Fruit fly (Drosophila melanogaster) whole organism, embryonic: ENCODE data around the gene Drs.

Experiments
- Blimp-1 ChIP-seq: fragments of 200-800 bp; sonication (Bioruptor generic); optimal IDR thresholded peaks from 3 replicates; lab custom pipeline; 2018; ENCODE audit warnings: missing biosample characterization, missing genetic modification characterization, mild to moderate bottlenecking, moderate library complexity, missing genetic modification reagents
- CG10654 ChIP-seq: fragments of 200-800 bp; sonication (Bioruptor generic); optimal IDR thresholded peaks from 2 replicates; lab custom pipeline; 2016; ENCODE audit warnings: missing biosample characterization, missing genetic modification characterization
- CG2199 ChIP-seq: fragments of 200-800 bp; sonication (Bioruptor generic); IDR thresholded peaks from 3 replicates; pipeline ENCODE4 v1.3.6; 2022; ENCODE audit warnings: missing biosample characterization, missing genetic modification characterization
- CG2202 ChIP-seq: fragments of 200-800 bp; sonication (Bioruptor generic); optimal IDR thresholded peaks from 2 replicates; lab custom pipeline; 2018; ENCODE audit warnings: missing biosample characterization, mild to moderate bottlenecking, missing genetic modification characterization
- CG2712 ChIP-seq: fragments of 200-800 bp; optimal IDR thresholded peaks from 3 replicates; lab custom pipeline; 2019; ENCODE audit warnings: missing biosample characterization, mild to moderate bottlenecking, missing genetic modification characterization, moderate library complexity
- CG31441 ChIP-seq: fragments of 200-800 bp; sonication (Bioruptor generic); IDR thresholded peaks from 2 replicates; pipeline ENCODE4 v1.3.6; 2022; ENCODE audit warnings: missing biosample characterization, missing genetic modification characterization
- CG3281 ChIP-seq: fragments of 200-800 bp; sonication (Bioruptor generic); optimal IDR thresholded peaks from 3 replicates; lab custom pipeline; 2017; ENCODE audit warnings: missing biosample characterization, mild to moderate bottlenecking, missing genetic modification characterization
- CG3847 ChIP-seq: fragments of 200-800 bp; sonication (Bioruptor generic); IDR thresholded peaks from 2 replicates; pipeline ENCODE4 v1.3.6; 2022; ENCODE audit warnings: missing biosample characterization, missing genetic modification characterization
- CG43689 ChIP-seq: fragments of 200-800 bp; sonication (Bioruptor generic); IDR thresholded peaks from 2 replicates; pipeline ENCODE4 v1.3.6; 2022; ENCODE audit warnings: missing biosample characterization, missing genetic modification characterization
- CG4424 ChIP-seq: fragments of 200-800 bp; sonication (Bioruptor generic); optimal IDR thresholded peaks from 3 replicates; lab custom pipeline; 2016; ENCODE audit warnings: missing biosample characterization, missing genetic modification characterization
- CG4730 ChIP-seq: fragments of 200-800 bp; sonication (Bioruptor generic); IDR thresholded peaks from 2 replicates; pipeline ENCODE4 v1.3.6; 2022; ENCODE audit warnings: missing biosample characterization, missing genetic modification characterization
- CG4820 ChIP-seq: fragments of 200-800 bp; sonication (Bioruptor generic); optimal IDR thresholded peaks from 3 replicates; lab custom pipeline; 2016; ENCODE audit warnings: missing biosample characterization, missing genetic modification characterization
- CG4854 ChIP-seq: fragments of 200-800 bp; sonication (Bioruptor generic); optimal IDR thresholded peaks from 2 replicates; lab custom pipeline; 2016; ENCODE audit warnings: missing biosample characterization, missing genetic modification characterization, inconsistent platforms
- CG6654 ChIP-seq: fragments of 200-800 bp; sonication (Bioruptor generic); optimal IDR thresholded peaks from 2 replicates; lab custom pipeline; 2017; ENCODE audit warnings: missing biosample characterization, mild to moderate bottlenecking, missing genetic modification characterization
- CG7271 ChIP-seq: fragments of 200-800 bp; sonication (Bioruptor generic); optimal IDR thresholded peaks from 2 replicates; lab custom pipeline; 2018; ENCODE audit warnings: missing biosample characterization, mild to moderate bottlenecking, missing genetic modification characterization, moderate library complexity
- CG7556 ChIP-seq: fragments of 200-800 bp; sonication (Bioruptor generic); optimal IDR thresholded peaks from 2 replicates; lab custom pipeline; 2017; ENCODE audit warnings: missing biosample characterization, mild to moderate bottlenecking, missing genetic modification characterization
- CG8478 ChIP-seq: fragments of >200 bp; optimal IDR thresholded peaks from 2 replicates; lab custom pipeline; 2018
- CG8924 ChIP-seq: fragments of 200-800 bp; optimal IDR thresholded peaks from 3 replicates; lab custom pipeline; 2019; ENCODE audit warnings: missing biosample characterization, mild to moderate bottlenecking, missing genetic modification characterization, moderate library complexity
- Dad ChIP-seq: fragments of 200-800 bp; sonication (Bioruptor generic); optimal IDR thresholded peaks from 3 replicates; lab custom pipeline; 2016; ENCODE audit warnings: missing biosample characterization, missing genetic modification characterization
- Dbx ChIP-seq: fragments of 200-800 bp; sonication (Bioruptor generic); IDR thresholded peaks from 3 replicates; pipeline ENCODE4 v1.3.6; 2022; ENCODE audit warnings: missing biosample characterization, missing genetic modification characterization
- Doc3 ChIP-seq: fragments of 200-800 bp; sonication (Bioruptor generic); IDR thresholded peaks from 3 replicates; pipeline ENCODE4 v1.3.6; 2022; ENCODE audit warnings: missing biosample characterization, missing genetic modification characterization; ENCODE audit not compliant: partially characterized antibody
- Eip74EF ChIP-seq, 2 experiments: fragments of 200-800 bp in 1 of 2; fragments of >200 bp in 1 of 2; sonication (Bioruptor generic) in 1 of 2; optimal IDR thresholded peaks; 2 replicates each; lab custom pipeline; 2017 to 2019; ENCODE audit warnings: missing biosample characterization in 2 of 2, missing genetic modification characterization in 2 of 2, mild to moderate bottlenecking in 1 of 2, moderate library complexity in 1 of 2
- Fer1 ChIP-seq: fragments of 200-800 bp; sonication (Bioruptor generic); optimal IDR thresholded peaks from 2 replicates; lab custom pipeline; 2017; ENCODE audit warnings: missing biosample characterization, mild to moderate bottlenecking, missing genetic modification characterization
- MTF-1 ChIP-seq: fragments of 200-800 bp; sonication (Bioruptor generic); optimal IDR thresholded peaks from 2 replicates; lab custom pipeline; 2018; ENCODE audit warnings: missing biosample characterization, mild to moderate bottlenecking, missing genetic modification characterization, borderline replicate concordance
- NfI ChIP-seq: fragments of 200-800 bp; sonication (Bioruptor generic); optimal IDR thresholded peaks from 3 replicates; lab custom pipeline; 2018; ENCODE audit warnings: missing biosample characterization, mild to moderate bottlenecking, missing genetic modification characterization, moderate library complexity
- Sin3A ChIP-seq: fragments of >200 bp; optimal IDR thresholded peaks from 2 replicates; lab custom pipeline; 2018
- Ssrp ChIP-seq: fragments of 200-800 bp; sonication (Bioruptor generic); optimal IDR thresholded peaks from 2 replicates; lab custom pipeline; 2018; ENCODE audit warnings: missing biosample characterization, mild to moderate bottlenecking, missing genetic modification characterization, moderate library complexity
- TFAM ChIP-seq: fragments of 200-800 bp; sonication (Bioruptor generic); optimal IDR thresholded peaks from 2 replicates; lab custom pipeline; 2017; ENCODE audit warnings: missing biosample characterization, missing genetic modification characterization, inconsistent platforms
- YL-1 ChIP-seq: fragments of 200-800 bp; sonication (Bioruptor generic); optimal IDR thresholded peaks from 3 replicates; lab custom pipeline; 2017; ENCODE audit warnings: missing biosample characterization, mild to moderate bottlenecking, missing genetic modification characterization
- abd-A ChIP-seq: fragments of 200-800 bp; sonication (Bioruptor generic); optimal IDR thresholded peaks from 3 replicates; lab custom pipeline; 2019; ENCODE audit warnings: missing biosample characterization, mild to moderate bottlenecking, missing genetic modification characterization, moderate library complexity
- bowl ChIP-seq: fragments of 200-800 bp; sonication (Bioruptor generic); IDR thresholded peaks from 2 replicates; pipeline ENCODE4 v1.3.6; 2022; ENCODE audit warnings: missing biosample characterization, missing genetic modification characterization
- cas ChIP-seq: fragments of 200-800 bp; sonication (Bioruptor generic); IDR thresholded peaks from 2 replicates; pipeline ENCODE4 v1.3.6; 2022; ENCODE audit warnings: missing biosample characterization, missing genetic modification characterization
- cato ChIP-seq: fragments of 200-800 bp; sonication (Bioruptor generic); optimal IDR thresholded peaks from 2 replicates; lab custom pipeline; 2016; ENCODE audit warnings: missing biosample characterization, missing genetic modification characterization, borderline replicate concordance
- chn ChIP-seq: fragments of 200-800 bp; sonication (Bioruptor generic); optimal IDR thresholded peaks from 2 replicates; lab custom pipeline; 2016; ENCODE audit warnings: missing biosample characterization, missing genetic modification characterization
- corto ChIP-seq: fragments of 200-800 bp; sonication (Bioruptor generic); optimal IDR thresholded peaks from 2 replicates; lab custom pipeline; 2016; ENCODE audit warnings: missing biosample characterization, mild to moderate bottlenecking, missing genetic modification characterization, moderate library complexity
- crc ChIP-seq: fragments of 200-800 bp; sonication (Bioruptor generic); optimal IDR thresholded peaks from 2 replicates; lab custom pipeline; 2016; ENCODE audit warnings: missing biosample characterization, missing genetic modification characterization
- cwo ChIP-seq: fragments of 200-800 bp; sonication (Bioruptor generic); optimal IDR thresholded peaks from 3 replicates; lab custom pipeline; 2017; ENCODE audit warnings: missing biosample characterization, missing genetic modification characterization, mild to moderate bottlenecking, moderate library complexity, missing genetic modification reagents
- dati ChIP-seq: fragments of 200-800 bp; sonication (Bioruptor generic); IDR thresholded peaks from 2 replicates; pipeline ENCODE4 v1.3.6; 2022; ENCODE audit warnings: missing biosample characterization, missing genetic modification characterization
- gsb ChIP-seq: fragments of 200-800 bp; sonication (Bioruptor generic); IDR thresholded peaks from 2 replicates; pipeline ENCODE4 v1.3.6; 2022; ENCODE audit warnings: missing biosample characterization, missing genetic modification characterization
- jing ChIP-seq: fragments of 200-800 bp; sonication (Bioruptor generic); optimal IDR thresholded peaks from 2 replicates; lab custom pipeline; 2018; ENCODE audit warnings: missing biosample characterization, mild to moderate bottlenecking, missing genetic modification characterization
- ken ChIP-seq: fragments of 200-800 bp; sonication (Bioruptor generic); IDR thresholded peaks from 3 replicates; pipeline ENCODE4 v1.3.6; 2022; ENCODE audit warnings: missing biosample characterization, missing genetic modification characterization
- klu ChIP-seq: fragments of 200-800 bp; sonication (Bioruptor generic); IDR thresholded peaks from 2 replicates; pipeline ENCODE4 v1.3.6; 2022; ENCODE audit warnings: missing biosample characterization, missing genetic modification characterization
- oc ChIP-seq: fragments of 200-800 bp; sonication (Bioruptor generic); optimal IDR thresholded peaks from 2 replicates; lab custom pipeline; 2018; ENCODE audit warnings: missing biosample characterization, mild to moderate bottlenecking, missing genetic modification characterization, moderate library complexity
- onecut ChIP-seq: fragments of 200-800 bp; sonication (Bioruptor generic); IDR thresholded peaks from 2 replicates; pipeline ENCODE4 v1.3.6; 2022; ENCODE audit warnings: missing biosample characterization, missing genetic modification characterization
- psq ChIP-seq: fragments of 200-800 bp; sonication (Bioruptor generic); optimal IDR thresholded peaks from 2 replicates; lab custom pipeline; 2017; ENCODE audit warnings: missing biosample characterization, missing genetic modification characterization
- pum ChIP-seq: fragments of 200-800 bp; sonication (Bioruptor generic); optimal IDR thresholded peaks from 2 replicates; lab custom pipeline; 2016; ENCODE audit warnings: missing biosample characterization, missing genetic modification characterization
- sd ChIP-seq: fragments of 200-800 bp; sonication (Bioruptor generic); optimal IDR thresholded peaks from 3 replicates; lab custom pipeline; 2018; ENCODE audit warnings: missing biosample characterization, mild to moderate bottlenecking, missing genetic modification characterization, moderate library complexity
- seq ChIP-seq: fragments of 200-800 bp; sonication (Bioruptor generic); IDR thresholded peaks from 2 replicates; pipeline ENCODE4 v1.3.6; 2022; ENCODE audit warnings: missing biosample characterization, missing genetic modification characterization
- sna ChIP-seq: fragments of 200-800 bp; sonication (Bioruptor generic); IDR thresholded peaks from 2 replicates; pipeline ENCODE4 v1.3.6; 2022; ENCODE audit warnings: missing biosample characterization, missing genetic modification characterization; ENCODE audit not compliant: partially characterized antibody
- tx ChIP-seq: fragments of 200-800 bp; sonication (Bioruptor generic); optimal IDR thresholded peaks from 2 replicates; lab custom pipeline; 2016; ENCODE audit warnings: missing biosample characterization, missing genetic modification characterization
- usp ChIP-seq: fragments of >200 bp; optimal IDR thresholded peaks from 2 replicates; lab custom pipeline; 2017; ENCODE audit warnings: missing biosample characterization, missing genetic modification characterization

The Drs gene

DNA sequence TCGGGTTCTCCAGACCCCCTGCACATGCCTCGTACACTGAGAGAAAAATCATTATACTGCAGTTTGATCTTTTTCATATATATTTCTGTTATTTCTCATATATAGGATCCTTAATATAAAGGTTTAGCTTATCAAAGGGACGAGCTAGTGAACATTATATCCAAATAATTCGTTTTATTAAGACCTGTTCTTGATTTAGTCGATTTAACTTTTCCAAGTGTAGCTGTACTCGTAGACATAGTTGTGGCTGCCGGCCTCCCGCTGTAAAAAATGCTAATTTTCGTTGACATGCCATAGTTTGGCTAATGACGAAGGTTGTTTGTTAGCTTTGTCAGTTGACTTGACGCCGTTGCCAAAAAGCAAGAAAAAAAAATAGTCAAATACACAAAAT lies 13.1 kb downstream of the Drs start (continued):
- TF ChIP-seq jing, result peak; percentile 65
- peak; percentile 40 for TF ChIP-seq crc (GFP tag; lab: Kevin White, UChicago)
- TF ChIP-seq bowl, result 0 out of 2 replicates have a peak, but pooled peaks have one; percentile 46
- TF ChIP-seq CG7556 (GFP tag; lab: Kevin White, UChicago), result peak; percentile 87
- TF ChIP-seq CG6654, result peak; percentile 62
- TF ChIP-seq sna (GFP tag; lab: Robert Waterston, UW), result no peak
- TF ChIP-seq chn (GFP tag; lab: Kevin White, UChicago), result peak; percentile 78
- 0 out of 3 replicates have a peak, but pooled peaks have one; percentile 57 for TF ChIP-seq CG2199 (GFP tag; lab: Robert Waterston, UW)
- TF ChIP-seq pum (GFP tag; lab: Kevin White, UChicago), result peak; percentile 69
- TF ChIP-seq CG4424 (GFP tag; lab: Kevin White, UChicago), result peak; percentile 89
- no peak for TF ChIP-seq CG8478 (lab: Kevin White, UChicago)
- peak; percentile 86 for TF ChIP-seq Ssrp
- TF ChIP-seq seq (GFP tag; lab: Robert Waterston, UW), result peak; percentile 76
- peak; percentile 75 for TF ChIP-seq CG10654
- TF ChIP-seq CG2202, result peak; percentile 76
- peak; percentile 63 for TF ChIP-seq tx
- peak; percentile 88 for TF ChIP-seq sd (tag; lab: Kevin White, UChicago)
- TF ChIP-seq dati (GFP tag; lab: Robert Waterston, UW), result peak; percentile 49; the same call in 1 of the 2 replicates
- no peak for TF ChIP-seq Sin3A (lab: Kevin White, UChicago)
- no peak for TF ChIP-seq corto (GFP tag; lab: Kevin White, UChicago)
- peak; percentile 76 for TF ChIP-seq Dad
- peak; percentile 69 for TF ChIP-seq CG43689
- peak; percentile 83 for TF ChIP-seq ken (GFP tag; lab: Robert Waterston, UW)
- peak; percentile 80 for TF ChIP-seq CG3847 (GFP tag; lab: Robert Waterston, UW)
- TF ChIP-seq cwo (GFP tag; lab: Kevin White, UChicago), result peak; percentile 74
- peak; percentile 89 for TF ChIP-seq CG8924 (tag; lab: Kevin White, UChicago)
- TF ChIP-seq Dbx (GFP tag; lab: Robert Waterston, UW), result peak; percentile 86
- TF ChIP-seq psq (GFP tag; lab: Kevin White, UChicago), result peak; percentile 41
- TF ChIP-seq oc (tag; lab: Kevin White, UChicago), result peak; percentile 67
- TF ChIP-seq CG3281 (GFP tag; lab: Kevin White, UChicago), result peak; percentile 87
- peak; percentile 86 for TF ChIP-seq CG4854 (GFP tag; lab: Kevin White, UChicago)
- no peak for TF ChIP-seq Doc3 (GFP tag; lab: Robert Waterston, UW)
- TF ChIP-seq onecut (GFP tag; lab: Robert Waterston, UW), result peak; percentile 73
- TF ChIP-seq NfI, result peak; percentile 68
- TF ChIP-seq gsb, result peak; percentile 69
- peak; percentile 94 for TF ChIP-seq CG2712 (tag; lab: Kevin White, UChicago)
- TF ChIP-seq CG4730 (GFP tag; lab: Robert Waterston, UW), result peak; percentile 58; the same call in 1 of the 2 replicates
- TF ChIP-seq klu, result peak; percentile 77
- TF ChIP-seq YL-1, result peak; percentile 33
- TF ChIP-seq CG7271 (tag; lab: Kevin White, UChicago), result peak; percentile 70
- TF ChIP-seq CG31441 (GFP tag; lab: Robert Waterston, UW), result peak; percentile 88
- TF ChIP-seq MTF-1 (GFP tag; lab: Kevin White, UChicago), result peak; percentile 47
- no peak for TF ChIP-seq usp (GFP tag; lab: Kevin White, UChicago)
- peak in 1 of 2 experiments; percentile 75 for TF ChIP-seq Eip74EF (GFP tag; optimal IDR thresholded peaks at IDR 0.05; lab: Kevin White, UChicago)
- no peak for TF ChIP-seq abd-A
- peak; percentile 59; the same call in 1 of the 2 replicates for TF ChIP-seq cas
- TF ChIP-seq TFAM (GFP tag; lab: Kevin White, UChicago), result peak; percentile 65
- TF ChIP-seq cato (GFP tag; lab: Kevin White, UChicago), result peak; percentile 72
- peak; percentile 84 for TF ChIP-seq Fer1
- peak; percentile 82 for TF ChIP-seq CG4820 (GFP tag; lab: Kevin White, UChicago)
- peak; percentile 81 for TF ChIP-seq Blimp-1 (GFP tag; lab: Kevin White, UChicago)
